Worm (Caenorhabditis elegans): ENCODE results near the gene srw-6.

DNA sequence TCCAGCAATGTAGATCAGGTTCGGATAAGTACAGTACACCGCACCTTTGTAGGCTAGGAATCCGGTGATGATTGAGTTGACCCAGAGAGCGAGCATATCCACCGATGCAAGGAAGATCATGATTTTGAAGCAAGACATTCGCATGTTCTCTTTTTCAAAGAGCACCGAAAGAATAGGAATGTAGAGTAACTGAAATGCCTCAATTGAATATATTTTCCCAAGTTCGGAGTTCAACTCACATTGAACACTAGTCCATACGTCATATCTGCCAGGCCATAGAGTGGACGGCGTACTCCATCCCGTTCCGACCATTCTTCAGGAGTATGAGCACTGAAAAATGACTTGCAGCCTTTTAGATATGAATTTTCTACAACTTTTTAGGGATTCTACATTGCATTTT, 8.7 kb upstream of the srw-6 start:
- TF ChIP-seq lin-38 (GFP tag; IDR thresholded peaks at IDR 0.05) = no peak
- TF ChIP-seq snpc-4 (tag; optimal IDR thresholded peaks at IDR 0.05) = no peak
- no peak for TF ChIP-seq lin-15B (tag; optimal IDR thresholded peaks at IDR 0.05)
- TF ChIP-seq ama-1 (optimal IDR thresholded peaks at IDR 0.05) = no peak
- TF ChIP-seq R02D3.7 (tag; optimal IDR thresholded peaks at IDR 0.05) = no peak
- no peak for TF ChIP-seq nhr-28 (tag; optimal IDR thresholded peaks at IDR 0.05)
- no peak for TF ChIP-seq ctbp-1 (GFP tag; IDR thresholded peaks at IDR 0.05)
